Worm (Caenorhabditis elegans) whole organism, L3 larva: ENCODE measurements around the gene ZK742.4.

ENCODE experiments used
- R02D3.7 ChIP-seq: fragments of 150-350 bp; optimal IDR thresholded peaks from 2 replicates; lab custom pipeline; 2014; ENCODE audit warnings: missing biosample characterization, missing genetic modification characterization
- ZK546.5 ChIP-seq: sonication (generic microtip); optimal IDR thresholded peaks from 2 replicates; lab custom pipeline; 2017; ENCODE audit warnings: missing biosample characterization, missing genetic modification characterization
- ama-1 ChIP-seq: fragments of 150-350 bp; optimal IDR thresholded peaks from 2 replicates; lab custom pipeline; 2018
- egl-5 ChIP-seq: fragments of 150-350 bp; optimal IDR thresholded peaks from 2 replicates; lab custom pipeline; 2017; ENCODE audit warnings: missing biosample characterization, missing genetic modification reagents, missing genetic modification characterization, inconsistent platforms
- nfya-1 ChIP-seq: sonication (generic microtip); optimal IDR thresholded peaks from 2 replicates; lab custom pipeline; 2017; ENCODE audit warnings: missing genetic modification characterization, mild to moderate bottlenecking, missing compliant biosample characterization, antibody characterized with exemption, moderate library complexity; ENCODE audit not compliant: insufficient read depth
- nhr-11 ChIP-seq: fragments of 150-350 bp; optimal IDR thresholded peaks from 2 replicates; lab custom pipeline; 2014; ENCODE audit warnings: missing biosample characterization, missing genetic modification characterization
- nhr-25 ChIP-seq: sonication (generic microtip); optimal IDR thresholded peaks from 2 replicates; lab custom pipeline; 2017; ENCODE audit warnings: missing biosample characterization, missing genetic modification characterization
- nhr-76 ChIP-seq: fragments of 150-350 bp; sonication (generic microtip); optimal IDR thresholded peaks from 5 replicates; lab custom pipeline; 2014; ENCODE audit warnings: missing biosample characterization, missing genetic modification characterization
- pha-4 ChIP-seq: fragments of 150-350 bp; optimal IDR thresholded peaks from 2 replicates; lab custom pipeline; 2014; ENCODE audit warnings: missing biosample characterization, missing genetic modification reagents, missing genetic modification characterization
- skn-1 ChIP-seq: fragments of 150-350 bp; optimal IDR thresholded peaks from 2 replicates; lab custom pipeline; 2014; ENCODE audit warnings: missing biosample characterization, missing genetic modification characterization
- zag-1 ChIP-seq: fragments of 150-350 bp; optimal IDR thresholded peaks from 2 replicates; lab custom pipeline; 2014; ENCODE audit warnings: missing biosample characterization, missing genetic modification characterization

DNA sequence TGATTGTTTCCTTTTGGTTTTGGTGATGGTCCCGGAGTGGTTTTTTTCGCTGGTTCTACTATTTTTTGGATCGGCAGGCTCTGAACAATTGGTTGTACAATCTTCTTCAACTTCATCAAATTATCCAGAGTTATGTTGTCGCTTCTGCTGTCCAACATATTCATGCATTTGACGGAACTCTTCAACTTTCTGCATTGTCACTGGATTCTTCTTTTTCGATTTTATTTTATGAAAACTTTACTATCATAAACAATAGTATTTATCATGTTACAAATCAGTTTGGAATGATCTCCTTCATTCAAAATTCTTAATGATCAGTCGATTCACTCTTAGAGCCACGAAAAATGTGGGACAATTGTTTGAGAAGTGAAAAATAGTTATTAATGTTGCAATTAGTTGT lies 40.5 kb upstream of the ZK742.4 start:
- no peak for TF ChIP-seq pha-4 (tag; lab: Kevin White, UChicago)
- no peak for TF ChIP-seq ama-1
- no peak for TF ChIP-seq nhr-76 (tag; lab: Kevin White, UChicago)
- no peak for TF ChIP-seq nhr-25 (tag; lab: Kevin White, UChicago)
- TF ChIP-seq nhr-11 (tag; lab: Kevin White, UChicago) = no peak
- no peak for TF ChIP-seq skn-1 (tag; lab: Kevin White, UChicago)
- no peak for TF ChIP-seq R02D3.7 (tag; lab: Kevin White, UChicago)
- TF ChIP-seq zag-1 = no peak
- no peak for TF ChIP-seq nfya-1 (tag; lab: Kevin White, UChicago)
- TF ChIP-seq ZK546.5 = no peak
- no peak for TF ChIP-seq egl-5
